Fruit fly (Drosophila melanogaster): Measurements from ENCODE around the gene E5.
A peak's percentile ranks its signal among the peaks of the same experiment; 100 is the strongest.

The E5 gene

DNA sequence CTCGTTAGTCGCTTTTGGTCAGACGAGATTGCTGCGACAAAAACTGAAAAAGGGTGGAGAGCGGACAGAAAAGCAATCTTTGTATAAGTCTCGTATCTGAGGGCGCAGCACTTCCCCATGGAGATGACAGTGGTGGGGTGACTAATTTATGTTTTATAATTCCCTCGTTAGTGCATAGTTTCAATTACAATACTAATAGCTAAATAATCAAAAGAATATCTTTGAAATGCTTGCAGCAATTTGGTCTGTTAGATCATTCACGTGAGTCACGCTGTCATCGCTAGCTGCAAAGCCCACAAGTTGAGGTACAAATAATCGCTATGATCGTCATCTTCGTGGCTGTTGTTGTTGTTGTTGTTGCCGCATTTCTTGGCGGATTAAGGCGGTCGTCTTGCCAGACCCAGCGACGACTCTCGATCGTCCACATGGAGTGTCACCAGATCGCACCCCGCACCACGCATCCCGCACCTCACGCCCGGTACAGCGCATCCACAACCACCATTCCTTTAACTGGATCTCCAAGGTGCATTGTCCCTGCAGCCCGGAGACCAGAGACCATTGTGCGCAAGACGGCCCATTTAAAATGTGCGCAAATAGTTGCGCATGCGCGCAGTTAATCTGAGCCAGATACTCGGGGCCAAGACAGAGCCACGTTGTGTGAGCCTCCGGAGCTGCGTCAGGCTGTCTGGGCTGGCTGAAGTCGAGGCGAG, 47.2 kb upstream of the E5 start (continued):
- TF ChIP-seq twi (tag; optimal IDR thresholded peaks at IDR 0.05) = no peak
- no peak for TF ChIP-seq Hmr (GFP tag; optimal IDR thresholded peaks at IDR 0.05)
- TF ChIP-seq aop (GFP tag; IDR thresholded peaks at IDR 0.05) = no peak
- TF ChIP-seq cad (GFP tag; optimal IDR thresholded peaks at IDR 0.05) = no peak
- TF ChIP-seq CG12104 (GFP tag; optimal IDR thresholded peaks at IDR 0.05) = no peak
- no peak for TF ChIP-seq grn (GFP tag; optimal IDR thresholded peaks at IDR 0.05)
- TF ChIP-seq CG15011 (GFP tag; optimal IDR thresholded peaks at IDR 0.05) = no peak
- TF ChIP-seq oc (tag; optimal IDR thresholded peaks at IDR 0.05) = peak; percentile 63
- no peak for TF ChIP-seq Myb (GFP tag; optimal IDR thresholded peaks at IDR 0.05)
- TF ChIP-seq otp (GFP tag; IDR thresholded peaks at IDR 0.05) = no peak
- no peak for TF ChIP-seq so (GFP tag; IDR thresholded peaks at IDR 0.05)
- TF ChIP-seq CG4328 (GFP tag; optimal IDR thresholded peaks at IDR 0.05) = no peak
- no peak for TF ChIP-seq HmgZ (tag; optimal IDR thresholded peaks at IDR 0.05)
- TF ChIP-seq jing (GFP tag; optimal IDR thresholded peaks at IDR 0.05) = no peak
- no peak for TF ChIP-seq B-H2 (GFP tag; optimal IDR thresholded peaks at IDR 0.05)
- TF ChIP-seq CG11695 (GFP tag; IDR thresholded peaks at IDR 0.05) = no peak
- peak; percentile 30 for TF ChIP-seq CG18599 (GFP tag; optimal IDR thresholded peaks at IDR 0.05)
- TF ChIP-seq Hmx (GFP tag; optimal IDR thresholded peaks at IDR 0.05) = no peak
- no peak for TF ChIP-seq CG3065 (GFP tag; optimal IDR thresholded peaks at IDR 0.05)
- TF ChIP-seq Deaf1 (tag; optimal IDR thresholded peaks at IDR 0.05) = no peak
- TF ChIP-seq CG9437 (GFP tag; optimal IDR thresholded peaks at IDR 0.05) = no peak
- peak; percentile 16 for TF ChIP-seq ATbp (GFP tag; optimal IDR thresholded peaks at IDR 0.05)
- TF ChIP-seq Doc2 (GFP tag; IDR thresholded peaks at IDR 0.05) = no peak
- TF ChIP-seq hbn (GFP tag; IDR thresholded peaks at IDR 0.05; ENCODE audit: partially characterized antibody) = peak; percentile 33; the same call in 1 of the 2 replicates
- TF ChIP-seq CG11085 (GFP tag; IDR thresholded peaks at IDR 0.05) = no peak
- TF ChIP-seq D19B (GFP tag; optimal IDR thresholded peaks at IDR 0.05) = no peak
- TF ChIP-seq NK7.1 (GFP tag; optimal IDR thresholded peaks at IDR 0.05) = no peak
- peak; percentile 34 for TF ChIP-seq Asciz (GFP tag; optimal IDR thresholded peaks at IDR 0.05)
- no peak for TF ChIP-seq CG12219 (GFP tag; optimal IDR thresholded peaks at IDR 0.05)
- TF ChIP-seq gcm2 (GFP tag; optimal IDR thresholded peaks at IDR 0.05) = no peak
- no peak for TF ChIP-seq zen (tag; optimal IDR thresholded peaks at IDR 0.05)
- no peak for TF ChIP-seq CG1233 (GFP tag; optimal IDR thresholded peaks at IDR 0.05)
- TF ChIP-seq CG34224 (GFP tag; IDR thresholded peaks at IDR 0.05; ENCODE audit: partially characterized antibody) = no peak
- TF ChIP-seq Rfx (GFP tag; IDR thresholded peaks at IDR 0.05) = peak; percentile 37; the same call in 1 of the 2 replicates
- no peak for TF ChIP-seq CG18619 (GFP tag; optimal IDR thresholded peaks at IDR 0.05)
- TF ChIP-seq jigr1 (GFP tag; IDR thresholded peaks at IDR 0.05) = no peak
- TF ChIP-seq Dip3 (GFP tag; optimal IDR thresholded peaks at IDR 0.05) = no peak
- no peak for TF ChIP-seq CG10654 (GFP tag; optimal IDR thresholded peaks at IDR 0.05)
- TF ChIP-seq Spps (tag; optimal IDR thresholded peaks at IDR 0.05) = peak; percentile 43
- TF ChIP-seq Doc3 (GFP tag; IDR thresholded peaks at IDR 0.05; ENCODE audit: partially characterized antibody) = peak; percentile 64
- no peak for TF ChIP-seq Six4 (GFP tag; optimal IDR thresholded peaks at IDR 0.05)
- TF ChIP-seq CG10366 (GFP tag; IDR thresholded peaks at IDR 0.05) = peak; percentile 10; the same call in 1 of the 2 replicates
- TF ChIP-seq CG2875 (GFP tag; optimal IDR thresholded peaks at IDR 0.05) = no peak
- TF ChIP-seq CG10267 (tag; optimal IDR thresholded peaks at IDR 0.05) = peak; percentile 23
- TF ChIP-seq CG10543 (GFP tag; optimal IDR thresholded peaks at IDR 0.05) = no peak
- TF ChIP-seq Mrtf (GFP tag; IDR thresholded peaks at IDR 0.05) = no peak
- TF ChIP-seq CG1792 (GFP tag; optimal IDR thresholded peaks at IDR 0.05) = no peak
- TF ChIP-seq exex (tag; optimal IDR thresholded peaks at IDR 0.05) = no peak
- TF ChIP-seq lilli (GFP tag; optimal IDR thresholded peaks at IDR 0.05) = no peak
- TF ChIP-seq CG8478 (optimal IDR thresholded peaks at IDR 0.05) = no peak
- TF ChIP-seq nau (GFP tag; optimal IDR thresholded peaks at IDR 0.05) = peak; percentile 3

Data from whole organism, embryonic.